Worm (Caenorhabditis elegans) whole organism, young adult: ENCODE measurements around the gene rnp-5.

Source experiments
- rcor-1 ChIP-seq: fragments of 200-800 bp; sonication (Bioruptor generic); IDR thresholded peaks from 2 replicates; pipeline ENCODE4 v1.3.6; 2022; ENCODE audit warnings: missing genetic modification reagents, missing genetic modification characterization, missing compliant biosample characterization
- somi-1 ChIP-seq: fragments of 200-800 bp; sonication (Bioruptor generic); optimal IDR thresholded peaks from 2 replicates; lab custom pipeline; 2018; ENCODE audit warnings: mild to moderate bottlenecking, missing genetic modification characterization, missing compliant biosample characterization
- unc-62 ChIP-seq: fragments of 150-350 bp; optimal IDR thresholded peaks from 2 replicates; lab custom pipeline; 2014; ENCODE audit warnings: missing biosample characterization, missing genetic modification reagents, missing genetic modification characterization
- ztf-18 ChIP-seq: sonication (generic microtip); optimal IDR thresholded peaks from 2 replicates; lab custom pipeline; 2016; ENCODE audit warnings: missing genotype, mild to moderate bottlenecking, missing genetic modification characterization, missing compliant biosample characterization

DNA sequence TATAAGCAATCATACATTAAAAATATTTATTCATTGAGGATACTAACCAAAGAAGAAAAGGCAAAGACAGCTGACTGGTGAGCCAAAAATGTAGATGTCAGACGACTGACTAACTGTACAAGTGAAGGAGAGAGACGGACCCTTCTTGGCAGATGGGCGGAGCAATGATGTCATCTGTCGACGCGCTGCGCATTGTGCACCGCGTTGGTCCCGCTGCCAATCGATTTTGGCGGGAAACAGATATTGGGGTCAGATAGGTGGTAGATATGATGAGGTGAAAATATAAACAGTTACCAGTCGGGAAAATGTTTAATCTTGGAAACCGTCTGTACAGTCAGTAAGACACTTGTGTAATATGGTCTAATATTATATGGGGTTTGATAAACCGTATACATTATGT lies 16.2 kb upstream of the rnp-5 start, which contains the start of gene T24C4.2:
- TF ChIP-seq ztf-18: no peak
- TF ChIP-seq rcor-1 (GFP tag; lab: Robert Waterston, UW): no peak
- no peak for TF ChIP-seq unc-62
- TF ChIP-seq somi-1 (GFP tag; lab: Kevin White, UChicago): no peak
